Fruit fly (Drosophila melanogaster): ENCODE results near the gene CG7208.
A peak's percentile ranks its signal among the peaks of the same experiment; 100 is the strongest.

Gene CG7208

DNA sequence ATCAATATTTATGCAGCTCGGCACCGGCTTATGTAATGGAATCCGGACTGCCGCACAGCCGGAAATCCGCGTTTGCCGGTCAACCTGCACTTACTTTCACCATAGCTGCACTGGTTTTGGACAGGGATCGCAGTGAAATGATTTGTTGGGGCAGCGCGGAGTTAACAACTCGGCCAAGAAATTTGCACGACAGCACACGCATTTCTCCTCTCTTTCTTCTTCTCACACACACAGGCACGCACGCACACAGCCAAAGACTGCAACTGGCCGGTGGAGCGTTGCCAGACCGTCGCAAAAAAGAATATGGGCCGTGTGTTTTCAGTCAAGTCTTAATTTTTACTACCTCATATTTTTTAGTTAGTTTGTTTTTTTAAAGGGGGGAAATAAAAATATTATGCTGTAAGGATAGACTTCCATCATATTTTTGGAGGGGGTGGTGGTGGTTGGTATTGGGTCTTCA is 19.2 kb downstream of the CG7208 start (continued):
- TF ChIP-seq fd85E (GFP tag; optimal IDR thresholded peaks at IDR 0.05) = no peak
- TF ChIP-seq CG6163 (GFP tag; IDR thresholded peaks at IDR 0.05) = no peak
- no peak for TF ChIP-seq CG6808 (GFP tag; optimal IDR thresholded peaks at IDR 0.05)
- TF ChIP-seq Eip75B (GFP tag; optimal IDR thresholded peaks at IDR 0.05) = peak; percentile 10
- peak; percentile 41 for TF ChIP-seq Sox14 (GFP tag; optimal IDR thresholded peaks at IDR 0.05)
- no peak for TF ChIP-seq acj6 (GFP tag; optimal IDR thresholded peaks at IDR 0.05)
- no peak for TF ChIP-seq CG10631 (GFP tag; optimal IDR thresholded peaks at IDR 0.05)
- TF ChIP-seq Sox15 (GFP tag; optimal IDR thresholded peaks at IDR 0.05) = no peak
- TF ChIP-seq Hr39 (GFP tag; optimal IDR thresholded peaks at IDR 0.05) = no peak
- no peak for TF ChIP-seq Ets96B (tag; optimal IDR thresholded peaks at IDR 0.05)
- TF ChIP-seq CG8632 (GFP tag; optimal IDR thresholded peaks at IDR 0.05) = no peak
- TF ChIP-seq CG11294 (GFP tag; IDR thresholded peaks at IDR 0.05) = no peak
- TF ChIP-seq svp (GFP tag) = no peak
- TF ChIP-seq CG6276 (GFP tag; optimal IDR thresholded peaks at IDR 0.05) = no peak
- TF ChIP-seq vri (GFP tag; optimal IDR thresholded peaks at IDR 0.05) = peak; percentile 44
- peak; percentile 72 for TF ChIP-seq Eip78C (GFP tag)
- no peak for TF ChIP-seq ss (GFP tag; optimal IDR thresholded peaks at IDR 0.05)
- no peak for TF ChIP-seq CG32006 (GFP tag; optimal IDR thresholded peaks at IDR 0.05)
- TF ChIP-seq CG11902 (GFP tag; optimal IDR thresholded peaks at IDR 0.05) = no peak
- no peak for TF ChIP-seq CG6792 (GFP tag; optimal IDR thresholded peaks at IDR 0.05)
- TF ChIP-seq CG3032 (tag; optimal IDR thresholded peaks at IDR 0.05) = no peak
- no peak for TF ChIP-seq OdsH (GFP tag; optimal IDR thresholded peaks at IDR 0.05)
- no peak for TF ChIP-seq net (GFP tag; optimal IDR thresholded peaks at IDR 0.05)
- no peak for TF ChIP-seq CG34406 (GFP tag; optimal IDR thresholded peaks at IDR 0.05)
- no peak for TF ChIP-seq Smox (GFP tag; optimal IDR thresholded peaks at IDR 0.05)
- no peak for TF ChIP-seq CG1621 (tag; optimal IDR thresholded peaks at IDR 0.05)
- TF ChIP-seq dsx (GFP tag; optimal IDR thresholded peaks at IDR 0.05; ENCODE audit: poor library complexity, severe bottlenecking) = no peak
- TF ChIP-seq Hr4 (GFP tag; optimal IDR thresholded peaks at IDR 0.05) = no peak
- TF ChIP-seq CG8119 (GFP tag; IDR thresholded peaks at IDR 0.05) = no peak
- no peak for TF ChIP-seq CG7368 (GFP tag; optimal IDR thresholded peaks at IDR 0.05)
- TF ChIP-seq CG8319 (GFP tag; optimal IDR thresholded peaks at IDR 0.05) = no peak
- no peak for TF ChIP-seq CG4318 (GFP tag; optimal IDR thresholded peaks at IDR 0.05)

DNA sequence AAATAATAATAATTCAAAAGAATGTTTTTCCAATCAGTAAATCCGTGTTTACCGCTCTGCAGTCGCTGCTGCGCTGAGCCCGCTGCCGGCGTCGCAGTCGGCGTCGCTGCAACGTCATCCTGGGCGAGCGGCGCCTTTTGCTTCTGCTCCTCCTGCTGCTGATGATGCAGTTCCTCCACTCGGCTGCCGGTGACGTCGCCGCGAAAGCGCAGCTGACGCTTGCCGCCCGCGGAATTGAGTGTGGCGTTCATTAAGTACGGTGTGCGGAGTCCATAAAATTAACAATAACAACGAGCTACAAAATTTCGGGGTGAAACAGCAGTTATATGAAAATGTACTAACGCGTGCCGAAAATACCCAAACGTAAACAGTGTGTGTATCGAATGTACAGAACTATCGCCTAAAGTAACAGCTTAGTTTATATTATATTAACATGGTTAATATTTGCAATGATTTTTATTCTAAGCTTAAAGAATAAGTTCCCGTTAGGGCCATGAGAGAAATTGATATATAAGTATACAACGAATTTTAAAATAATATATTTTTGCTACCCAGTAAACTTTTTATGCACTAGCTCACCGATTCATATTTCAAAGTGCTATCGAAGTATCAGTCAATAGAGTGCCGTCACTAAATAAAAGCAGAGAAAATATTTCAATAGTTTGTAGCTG is 21.3 kb downstream of the CG7208 start, which contains the start of the genes CG7218 and Cbp20:
TSS of gene CG7218 (minus strand) at position 346 of the 671 bp plus-strand sequence.
TSS of gene Cbp20 (plus strand) at position 610 of the 671 bp plus-strand sequence.
- peak; percentile 43 for TF ChIP-seq CG6792 (GFP tag; optimal IDR thresholded peaks at IDR 0.05)
- TF ChIP-seq OdsH (GFP tag; optimal IDR thresholded peaks at IDR 0.05) = peak; percentile 72
- no peak for TF ChIP-seq CG16779 (tag; optimal IDR thresholded peaks at IDR 0.05)
- peak; percentile 86 for TF ChIP-seq Eip78C (GFP tag)
- peak; percentile 46 for TF ChIP-seq CG10669 (GFP tag; optimal IDR thresholded peaks at IDR 0.05)
- peak; percentile 64 for TF ChIP-seq acj6 (GFP tag; optimal IDR thresholded peaks at IDR 0.05)
- peak; percentile 19 for TF ChIP-seq CG4318 (GFP tag; optimal IDR thresholded peaks at IDR 0.05)
- peak; percentile 64 for TF ChIP-seq Sox14 (GFP tag; optimal IDR thresholded peaks at IDR 0.05)
- no peak for TF ChIP-seq Blimp-1 (GFP tag; optimal IDR thresholded peaks at IDR 0.05)
- TF ChIP-seq CG9139 (GFP tag; optimal IDR thresholded peaks at IDR 0.05) = no peak
- peak; percentile 51 for TF ChIP-seq Lpt (GFP tag; optimal IDR thresholded peaks at IDR 0.05)
- peak; percentile 17 for TF ChIP-seq Ets96B (tag; optimal IDR thresholded peaks at IDR 0.05)
- peak; percentile 77 for TF ChIP-seq esn (GFP tag; optimal IDR thresholded peaks at IDR 0.05)
- peak; percentile 85 for TF ChIP-seq svp (GFP tag)
- TF ChIP-seq Gug (GFP tag; IDR thresholded peaks at IDR 0.05) = peak; percentile 55; the same call in 1 of the 2 replicates
- TF ChIP-seq CG8632 (GFP tag; optimal IDR thresholded peaks at IDR 0.05) = no peak
- peak; percentile 8 for TF ChIP-seq CG7368 (GFP tag; optimal IDR thresholded peaks at IDR 0.05)
- TF ChIP-seq Met (GFP tag; optimal IDR thresholded peaks at IDR 0.05) = peak; percentile 68
- peak; percentile 16 for TF ChIP-seq Eip93F (GFP tag; optimal IDR thresholded peaks at IDR 0.05)
- peak; percentile 60 for TF ChIP-seq achi (GFP tag; optimal IDR thresholded peaks at IDR 0.05)
- peak; percentile 72 for TF ChIP-seq lz (GFP tag; optimal IDR thresholded peaks at IDR 0.05)
- peak; percentile 46 for TF ChIP-seq CG8319 (GFP tag; optimal IDR thresholded peaks at IDR 0.05)
- peak; percentile 45 for TF ChIP-seq Ets21C (GFP tag; optimal IDR thresholded peaks at IDR 0.05)
- no peak for TF ChIP-seq ss (GFP tag; optimal IDR thresholded peaks at IDR 0.05)
- no peak for TF ChIP-seq CG6854 (GFP tag; optimal IDR thresholded peaks at IDR 0.05)
- no peak for TF ChIP-seq fd59A (GFP tag; optimal IDR thresholded peaks at IDR 0.05)
- TF ChIP-seq dsx (GFP tag; optimal IDR thresholded peaks at IDR 0.05; ENCODE audit: poor library complexity, severe bottlenecking) = peak; percentile 10
- TF ChIP-seq topi (GFP tag; optimal IDR thresholded peaks at IDR 0.05) = peak; percentile 70
- no peak for TF ChIP-seq CG6808 (GFP tag; optimal IDR thresholded peaks at IDR 0.05)
- peak; percentile 50 for TF ChIP-seq Sox15 (GFP tag; optimal IDR thresholded peaks at IDR 0.05)
- peak; percentile 61 for TF ChIP-seq net (GFP tag; optimal IDR thresholded peaks at IDR 0.05)
- TF ChIP-seq CG11294 (GFP tag; IDR thresholded peaks at IDR 0.05) = peak; percentile 52
- TF ChIP-seq Smox (GFP tag; optimal IDR thresholded peaks at IDR 0.05) = peak; percentile 64
- TF ChIP-seq vri (GFP tag; optimal IDR thresholded peaks at IDR 0.05) = peak; percentile 47
- TF ChIP-seq CG6276 (GFP tag; optimal IDR thresholded peaks at IDR 0.05) = no peak
